Worm (Caenorhabditis elegans) whole organism, L1 larva: ENCODE results near the gene C32D5.8.

Experiments used
- C16A3.4 ChIP-seq: fragments of 150-350 bp; optimal IDR thresholded peaks from 2 replicates; lab custom pipeline; 2014; ENCODE audit warnings: missing biosample characterization, missing genetic modification characterization
- C34B4.2 ChIP-seq: sonication (generic microtip); optimal IDR thresholded peaks from 2 replicates; lab custom pipeline; 2017; ENCODE audit warnings: mild to moderate bottlenecking, missing genetic modification characterization, missing compliant biosample characterization
- F16B12.6 ChIP-seq: fragments of 150-350 bp; optimal IDR thresholded peaks from 2 replicates; lab custom pipeline; 2014; ENCODE audit warnings: missing biosample characterization, missing genetic modification characterization
- blmp-1 ChIP-seq: fragments of 150-350 bp; optimal IDR thresholded peaks from 2 replicates; lab custom pipeline; 2014; ENCODE audit warnings: missing biosample characterization, missing genetic modification characterization
- ceh-63 ChIP-seq: fragments of 200-800 bp; sonication (Bioruptor generic); optimal IDR thresholded peaks from 2 replicates; lab custom pipeline; 2018; ENCODE audit warnings: mild to moderate bottlenecking, missing genetic modification characterization, missing compliant biosample characterization
- ceh-82 ChIP-seq, 3 experiments: fragments of 150-350 bp in 1 of 3; sonication (generic microtip) in 2 of 3; optimal IDR thresholded peaks; 2 replicates each; lab custom pipeline; 2014 to 2017; ENCODE audit warnings: missing biosample characterization in 3 of 3, missing genetic modification characterization in 3 of 3
- dpl-1 ChIP-seq, 3 experiments: fragments of 150-350 bp in 2 of 3; sonication (generic microtip) in 1 of 3; optimal IDR thresholded peaks; 2 replicates each; lab custom pipeline; 2014 to 2017; ENCODE audit warnings: missing biosample characterization in 3 of 3, missing genetic modification characterization in 3 of 3, missing genetic modification reagents in 3 of 3
- efl-3 ChIP-seq: fragments of 200-800 bp; sonication (Bioruptor generic); optimal IDR thresholded peaks from 2 replicates; lab custom pipeline; 2018; ENCODE audit warnings: mild to moderate bottlenecking, missing genetic modification characterization, missing compliant biosample characterization
- egl-27 ChIP-seq, 2 experiments: fragments of 150-350 bp in 1 of 2; sonication (generic microtip); optimal IDR thresholded peaks; 3 replicates each; lab custom pipeline; 2017 to 2018; ENCODE audit warnings: missing biosample characterization in 2 of 2, missing genetic modification characterization in 2 of 2, missing genetic modification reagents in 2 of 2
- elt-3 ChIP-seq, 6 experiments: fragments of 150-350 bp in 1 of 6; sonication (generic microtip); optimal IDR thresholded peaks; 2 replicates each; lab custom pipeline; 2017 to 2018; ENCODE audit warnings: missing biosample characterization in 6 of 6, missing genetic modification characterization in 6 of 6, inconsistent platforms in 1 of 6
- ets-5 ChIP-seq: fragments of 200-800 bp; sonication (Bioruptor generic); IDR thresholded peaks from 2 replicates; pipeline ENCODE4 v1.3.6; 2022; ENCODE audit warnings: missing genetic modification characterization, missing compliant biosample characterization
- fkh-4 ChIP-seq: sonication (generic microtip); optimal IDR thresholded peaks from 2 replicates; lab custom pipeline; 2016; ENCODE audit warnings: missing compliant biosample characterization, missing genetic modification characterization, borderline replicate concordance
- fkh-8 ChIP-seq: sonication (generic microtip); optimal IDR thresholded peaks from 2 replicates; lab custom pipeline; 2016; ENCODE audit warnings: mild to moderate bottlenecking, missing genetic modification characterization, missing compliant biosample characterization
- fos-1 ChIP-seq: fragments of 150-350 bp; optimal IDR thresholded peaks from 2 replicates; lab custom pipeline; 2014; ENCODE audit warnings: missing biosample characterization, missing genetic modification characterization
- hpl-2 ChIP-seq: fragments of 150-350 bp; optimal IDR thresholded peaks from 2 replicates; lab custom pipeline; 2014; ENCODE audit warnings: missing biosample characterization, missing genetic modification reagents, missing genetic modification characterization
- isw-1 ChIP-seq: fragments of 200-800 bp; sonication (Bioruptor generic); IDR thresholded peaks from 2 replicates; pipeline ENCODE4 v1.3.6; 2022; ENCODE audit warnings: missing genetic modification characterization, missing compliant biosample characterization
- jun-1 ChIP-seq: fragments of 150-350 bp; optimal IDR thresholded peaks from 2 replicates; lab custom pipeline; 2014; ENCODE audit warnings: missing biosample characterization, missing genetic modification reagents, missing genetic modification characterization
- lin-13 ChIP-seq: fragments of 150-350 bp; optimal IDR thresholded peaks from 2 replicates; lab custom pipeline; 2014; ENCODE audit warnings: missing biosample characterization, missing genetic modification reagents, missing genetic modification characterization
- lin-14 ChIP-seq: fragments of 200-800 bp; sonication (Bioruptor generic); optimal IDR thresholded peaks from 2 replicates; lab custom pipeline; 2018; ENCODE audit warnings: mild to moderate bottlenecking, missing genetic modification characterization, moderate library complexity, missing compliant biosample characterization
- lin-35 ChIP-seq, 2 experiments: fragments of 150-350 bp; optimal IDR thresholded peaks; 2 replicates each; lab custom pipeline; 2014; ENCODE audit warnings: missing biosample characterization in 2 of 2, missing genetic modification characterization in 2 of 2, missing genetic modification reagents in 2 of 2
- lin-39 ChIP-seq: fragments of 150-350 bp; optimal IDR thresholded peaks from 2 replicates; lab custom pipeline; 2014; ENCODE audit warnings: missing biosample characterization, missing genetic modification reagents, missing genetic modification characterization
- mab-9 ChIP-seq: fragments of 200-800 bp; sonication (Bioruptor generic); IDR thresholded peaks from 2 replicates; pipeline ENCODE4 v1.3.6; 2022; ENCODE audit warnings: missing genetic modification reagents, missing genetic modification characterization, missing compliant biosample characterization
- mdl-1 ChIP-seq, 2 experiments: fragments of 150-350 bp; optimal IDR thresholded peaks; 2 replicates each; lab custom pipeline; 2014 to 2017; ENCODE audit warnings: missing biosample characterization in 2 of 2, missing genetic modification characterization in 2 of 2, inconsistent platforms in 1 of 2
- mep-1 ChIP-seq: fragments of 150-350 bp; optimal IDR thresholded peaks from 2 replicates; lab custom pipeline; 2014; ENCODE audit warnings: missing biosample characterization, missing genetic modification characterization
- nhr-11 ChIP-seq: fragments of 150-350 bp; optimal IDR thresholded peaks from 2 replicates; lab custom pipeline; 2014; ENCODE audit warnings: missing biosample characterization, missing genetic modification characterization
- nhr-19 ChIP-seq: fragments of 200-800 bp; sonication (Bioruptor generic); conservative IDR thresholded peaks from 2 replicates; pipeline ENCODE4 v1.3.6; 2022; ENCODE audit warnings: missing genetic modification characterization, missing compliant biosample characterization
- nhr-20 ChIP-seq: sonication (generic microtip); optimal IDR thresholded peaks from 2 replicates; lab custom pipeline; 2016; ENCODE audit warnings: mild to moderate bottlenecking, missing genetic modification characterization, missing compliant biosample characterization
- nhr-47 ChIP-seq: sonication (generic microtip); optimal IDR thresholded peaks from 2 replicates; lab custom pipeline; 2016; ENCODE audit warnings: mild to moderate bottlenecking, missing genetic modification characterization, moderate library complexity, missing compliant biosample characterization
- nhr-71 ChIP-seq: sonication (generic microtip); optimal IDR thresholded peaks from 2 replicates; lab custom pipeline; 2016; ENCODE audit warnings: mild to moderate bottlenecking, missing genetic modification characterization, moderate library complexity, missing compliant biosample characterization
- nhr-77 ChIP-seq: fragments of 150-350 bp; optimal IDR thresholded peaks from 2 replicates; lab custom pipeline; 2014; ENCODE audit warnings: missing biosample characterization, missing genetic modification characterization
- nhr-84 ChIP-seq: sonication (generic microtip); optimal IDR thresholded peaks from 2 replicates; lab custom pipeline; 2017; ENCODE audit warnings: missing biosample characterization, missing genetic modification characterization
- nhr-85 ChIP-seq: sonication (generic microtip); peaks from one replicate; lab custom pipeline; 2016; ENCODE audit warnings: missing genetic modification characterization, inconsistent platforms, missing compliant biosample characterization
- nhr-90 ChIP-seq: sonication (generic microtip); optimal IDR thresholded peaks from 2 replicates; lab custom pipeline; 2016; ENCODE audit warnings: mild to moderate bottlenecking, missing genetic modification characterization, missing compliant biosample characterization; ENCODE audit not compliant: poor library complexity
- pax-3 ChIP-seq: fragments of 200-800 bp; sonication (Bioruptor generic); optimal IDR thresholded peaks from 2 replicates; lab custom pipeline; 2018; ENCODE audit warnings: mild to moderate bottlenecking, missing genetic modification characterization, moderate library complexity, missing compliant biosample characterization
- pqm-1 ChIP-seq: sonication (generic microtip); optimal IDR thresholded peaks from 3 replicates; lab custom pipeline; 2017; ENCODE audit warnings: missing biosample characterization, missing genetic modification characterization
- rnt-1 ChIP-seq: sonication (generic microtip); optimal IDR thresholded peaks from 2 replicates; lab custom pipeline; 2016; ENCODE audit warnings: mild to moderate bottlenecking, missing genetic modification characterization, moderate library complexity, missing compliant biosample characterization
- skn-1 ChIP-seq: fragments of 150-350 bp; optimal IDR thresholded peaks from 2 replicates; lab custom pipeline; 2014; ENCODE audit warnings: missing biosample characterization, missing genetic modification characterization
- snpc-4 ChIP-seq: fragments of 150-350 bp; optimal IDR thresholded peaks from 2 replicates; lab custom pipeline; 2014; ENCODE audit warnings: missing biosample characterization, missing genetic modification characterization
- sptf-1 ChIP-seq: fragments of 150-350 bp; optimal IDR thresholded peaks from 2 replicates; lab custom pipeline; 2014; ENCODE audit warnings: missing biosample characterization, missing genetic modification characterization
- sup-37 ChIP-seq: fragments of 200-800 bp; sonication (Bioruptor generic); optimal IDR thresholded peaks from 2 replicates; lab custom pipeline; 2018; ENCODE audit warnings: mild to moderate bottlenecking, missing genetic modification characterization, missing compliant biosample characterization
- swsn-7 ChIP-seq: sonication (generic microtip); optimal IDR thresholded peaks from 2 replicates; lab custom pipeline; 2016; ENCODE audit warnings: missing genetic modification characterization, missing compliant biosample characterization
- tbx-2 ChIP-seq: sonication (generic microtip); optimal IDR thresholded peaks from 2 replicates; lab custom pipeline; 2016; ENCODE audit warnings: missing genetic modification characterization, missing compliant biosample characterization
- unc-30 ChIP-seq: sonication (generic microtip); optimal IDR thresholded peaks from 2 replicates; lab custom pipeline; 2017; ENCODE audit warnings: missing biosample characterization, missing genetic modification characterization
- unc-86 ChIP-seq: sonication (generic microtip); optimal IDR thresholded peaks from 2 replicates; lab custom pipeline; 2016; ENCODE audit warnings: missing genetic modification characterization, missing compliant biosample characterization
- vab-15 ChIP-seq: sonication (generic microtip); optimal IDR thresholded peaks from 2 replicates; lab custom pipeline; 2017; ENCODE audit warnings: missing genotype, mild to moderate bottlenecking, missing genetic modification characterization, missing compliant biosample characterization
- xbp-1 ChIP-seq: sonication (generic microtip); optimal IDR thresholded peaks from 2 replicates; lab custom pipeline; 2016; ENCODE audit warnings: missing genetic modification characterization, missing compliant biosample characterization
- zag-1 ChIP-seq: fragments of 150-350 bp; optimal IDR thresholded peaks from 2 replicates; lab custom pipeline; 2014; ENCODE audit warnings: missing biosample characterization, missing genetic modification characterization
- zip-4 ChIP-seq: fragments of 200-800 bp; sonication (Bioruptor generic); optimal IDR thresholded peaks from 2 replicates; lab custom pipeline; 2018; ENCODE audit warnings: mild to moderate bottlenecking, missing genetic modification characterization, moderate library complexity, missing compliant biosample characterization
- ztf-11 ChIP-seq, 2 experiments: sonication (generic microtip); optimal IDR thresholded peaks; 2 replicates each; lab custom pipeline; 2016 to 2017; ENCODE audit warnings: missing genetic modification characterization in 2 of 2, missing biosample characterization in 1 of 2, missing compliant biosample characterization in 1 of 2
- ztf-4 ChIP-seq: fragments of 150-350 bp; optimal IDR thresholded peaks from 2 replicates; lab custom pipeline; 2014; ENCODE audit warnings: missing biosample characterization, missing genetic modification characterization

The C32D5.8 gene

ce11 chrII:6347341-6348118, 1.8 kb upstream of the C32D5.8 start, which contains the start of gene lgg-1 (continued):
- TF ChIP-seq nhr-71 (tag; lab: Kevin White, UChicago) (peak; percentile 78), sup-37 (GFP tag; lab: Kevin White, UChicago) (peak; percentile 35), C16A3.4 (peak; percentile 3), isw-1 (GFP tag; lab: Robert Waterston, UW) (peak; percentile 49), xbp-1 (peak; percentile 50), swsn-7 (tag; lab: Kevin White, UChicago) (peak; percentile 71), lin-13 (GFP tag; lab: Kevin White, UChicago) (peak; percentile 50), lin-39 (no peak), vab-15 (peak; percentile 68), nhr-85 (tag; lab: Kevin White, UChicago) (peak; percentile 80), zip-4 (peak; percentile 81), skn-1 (tag; lab: Kevin White, UChicago) (peak; percentile 88), tbx-2 (tag; lab: Kevin White, UChicago) (peak; percentile 25), jun-1 (tag; lab: Kevin White, UChicago) (peak; percentile 67), fos-1 (tag; lab: Kevin White, UChicago) (peak; percentile 32), ets-5 (GFP tag; lab: Robert Waterston, UW) (no peak), nhr-90 (tag; lab: Kevin White, UChicago) (peak; percentile 25), mdl-1 (tag; optimal IDR thresholded peaks at IDR 0.05; lab: Kevin White, UChicago) (peak in 1 of 2 experiments; percentile 70), egl-27 (tag; optimal IDR thresholded peaks at IDR 0.05; lab: Kevin White, UChicago) (peak in 1 of 2 experiments; percentile 14), lin-14 (GFP tag; lab: Kevin White, UChicago) (peak; percentile 84), ceh-63 (GFP tag; lab: Kevin White, UChicago) (peak; percentile 73), zag-1 (tag; lab: Kevin White, UChicago) (no peak), lin-35 (GFP tag; optimal IDR thresholded peaks at IDR 0.05; lab: Kevin White, UChicago) (peak; percentile 49 to 53), elt-3 (tag; optimal IDR thresholded peaks at IDR 0.05; lab: Kevin White, UChicago) (peak in 1 of 6 experiments; percentile 23), ztf-4 (peak; percentile 54), nhr-20 (tag; lab: Kevin White, UChicago) (peak; percentile 70), hpl-2 (no peak), nhr-19 (peak; percentile 45), snpc-4 (tag; lab: Kevin White, UChicago) (peak; percentile 14), unc-86 (tag; lab: Kevin White, UChicago) (peak; percentile 56), pqm-1 (tag; lab: Kevin White, UChicago) (no peak), mep-1 (tag; lab: Kevin White, UChicago) (peak; percentile 77), rnt-1 (tag; lab: Kevin White, UChicago) (peak; percentile 58), F16B12.6 (tag; lab: Kevin White, UChicago) (peak; percentile 20), blmp-1 (tag; lab: Kevin White, UChicago) (peak; percentile 76), pax-3 (tag; lab: Kevin White, UChicago) (peak; percentile 55)

ce11 chrII:6346551-6347079, 851 bp upstream of the C32D5.8 start:
- TF ChIP-seq blmp-1 (tag; lab: Kevin White, UChicago) (no peak), ztf-11 (tag; optimal IDR thresholded peaks at IDR 0.05; lab: Kevin White, UChicago) (no peak), fkh-8 (tag; lab: Kevin White, UChicago) (peak; percentile 71), nhr-84 (no peak), lin-14 (GFP tag; lab: Kevin White, UChicago) (peak; percentile 49), egl-27 (tag; optimal IDR thresholded peaks at IDR 0.05; lab: Kevin White, UChicago) (no peak), nhr-77 (tag; lab: Kevin White, UChicago) (no peak), mab-9 (GFP tag; lab: Robert Waterston, UW) (no peak), efl-3 (no peak), nhr-47 (tag; lab: Kevin White, UChicago) (peak; percentile 61), lin-39 (no peak), nhr-11 (no peak), ceh-82 (tag; optimal IDR thresholded peaks at IDR 0.05; lab: Kevin White, UChicago) (no peak), zag-1 (tag; lab: Kevin White, UChicago) (no peak), dpl-1 (GFP tag; optimal IDR thresholded peaks at IDR 0.05; lab: Kevin White, UChicago) (peak in 2 of 3 experiments; percentile 24 to 33), nhr-71 (tag; lab: Kevin White, UChicago) (peak; percentile 83), unc-30 (tag; lab: Kevin White, UChicago) (no peak), sptf-1 (no peak), C34B4.2 (tag; lab: Kevin White, UChicago) (no peak), fkh-4 (tag; lab: Kevin White, UChicago) (no peak)
